Worm (Caenorhabditis elegans) whole organism, L2 larva: ENCODE data around the gene F49C12.7.
"Not testable (repeated sequence)": the region's sequence is repeated elsewhere in the genome, so short reads cannot be mapped to it uniquely, and the experiment has no call there.

Source experiments
- egl-27 ChIP-seq: sonication (generic microtip); optimal IDR thresholded peaks from 3 replicates; lab custom pipeline; 2017; ENCODE audit warnings: missing biosample characterization, missing genetic modification reagents, missing genetic modification characterization
- lsy-2 ChIP-seq, 2 experiments: fragments of 150-350 bp in 1 of 2; sonication (generic microtip) in 1 of 2; optimal IDR thresholded peaks; 2 replicates each; lab custom pipeline; 2014 to 2017; ENCODE audit warnings: missing biosample characterization in 2 of 2, missing genetic modification characterization in 2 of 2
- mdl-1 ChIP-seq, 2 experiments: fragments of 150-350 bp in 1 of 2; sonication (generic microtip) in 1 of 2; optimal IDR thresholded peaks; 2 replicates each; lab custom pipeline; 2017; ENCODE audit warnings: missing biosample characterization in 2 of 2, missing genetic modification characterization in 2 of 2

DNA sequence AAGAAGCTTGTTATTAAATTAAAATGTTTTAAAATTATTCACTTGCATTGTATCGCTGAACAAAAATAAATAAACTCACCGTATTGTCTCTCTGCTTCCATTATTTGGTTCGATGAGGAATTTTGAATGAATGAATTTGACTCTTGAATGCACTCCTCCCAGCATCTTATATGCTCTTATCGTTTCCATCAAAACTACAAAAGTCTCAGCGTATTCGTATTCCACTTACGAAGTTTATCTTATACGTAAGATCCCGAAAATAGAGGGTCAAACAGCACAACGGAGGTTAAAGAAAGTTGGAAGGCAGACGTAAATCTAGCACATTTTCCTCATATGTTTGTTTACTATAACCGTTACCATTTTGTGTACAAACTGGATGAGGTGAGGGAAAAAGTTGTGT is 26.4 kb downstream of the F49C12.7 start, which contains the start of gene nhr-267:
- TF ChIP-seq mdl-1 (tag; optimal IDR thresholded peaks at IDR 0.05; lab: Kevin White, UChicago); lsy-2 (tag; optimal IDR thresholded peaks at IDR 0.05; lab: Kevin White, UChicago); egl-27 (tag; lab: Kevin White, UChicago): not testable (repeated sequence)
